Fruit fly (Drosophila melanogaster) whole organism, embryonic: ENCODE results near the gene Baldspot.

Experiments used
- Ada2b ChIP-seq: fragments of 200-800 bp; sonication (Bioruptor generic); IDR thresholded peaks from 2 replicates; pipeline ENCODE4 v1.3.6; 2022; ENCODE audit warnings: missing biosample characterization, missing genetic modification characterization
- Atf3 ChIP-seq: fragments of 200-800 bp; sonication (Bioruptor generic); optimal IDR thresholded peaks from 3 replicates; lab custom pipeline; 2016; ENCODE audit warnings: missing biosample characterization, missing genetic modification characterization
- Atf6 ChIP-seq: fragments of 200-800 bp; sonication (Bioruptor generic); IDR thresholded peaks from 2 replicates; pipeline ENCODE4 v1.3.6; 2022; ENCODE audit warnings: missing biosample characterization, missing genetic modification characterization
- CG10274 ChIP-seq: fragments of 200-800 bp; sonication (Bioruptor generic); optimal IDR thresholded peaks from 3 replicates; lab custom pipeline; 2017; ENCODE audit warnings: missing biosample characterization, mild to moderate bottlenecking, missing genetic modification characterization
- CG10654 ChIP-seq: fragments of 200-800 bp; sonication (Bioruptor generic); optimal IDR thresholded peaks from 2 replicates; lab custom pipeline; 2016; ENCODE audit warnings: missing biosample characterization, missing genetic modification characterization
- CG12299 ChIP-seq: fragments of 200-800 bp; sonication (Bioruptor generic); optimal IDR thresholded peaks from 2 replicates; lab custom pipeline; 2018; ENCODE audit warnings: missing biosample characterization, mild to moderate bottlenecking, missing genetic modification characterization
- CG12769 ChIP-seq: fragments of 200-800 bp; sonication (Bioruptor generic); optimal IDR thresholded peaks from 2 replicates; lab custom pipeline; 2019; ENCODE audit warnings: missing biosample characterization, mild to moderate bottlenecking, missing genetic modification characterization, moderate library complexity
- CG13624 ChIP-seq: fragments of 200-800 bp; sonication (Bioruptor generic); optimal IDR thresholded peaks from 2 replicates; lab custom pipeline; 2016; ENCODE audit warnings: missing biosample characterization, missing genetic modification characterization
- CG17186 ChIP-seq: fragments of 200-800 bp; sonication (Bioruptor generic); optimal IDR thresholded peaks from 3 replicates; lab custom pipeline; 2017; ENCODE audit warnings: missing biosample characterization, missing genetic modification reagents, missing genetic modification characterization
- CG17385 ChIP-seq: fragments of 200-800 bp; sonication (Bioruptor generic); optimal IDR thresholded peaks from 3 replicates; lab custom pipeline; 2018; ENCODE audit warnings: missing biosample characterization, mild to moderate bottlenecking, missing genetic modification characterization
- CG17802 ChIP-seq: fragments of 200-800 bp; sonication (Bioruptor generic); optimal IDR thresholded peaks from 2 replicates; lab custom pipeline; 2018; ENCODE audit warnings: missing biosample characterization, mild to moderate bottlenecking, missing genetic modification characterization, moderate library complexity
- CG18619 ChIP-seq: fragments of 200-800 bp; sonication (Bioruptor generic); optimal IDR thresholded peaks from 3 replicates; lab custom pipeline; 2017; ENCODE audit warnings: missing biosample characterization, mild to moderate bottlenecking, missing genetic modification characterization
- CG2116 ChIP-seq: fragments of 200-800 bp; sonication (Bioruptor generic); optimal IDR thresholded peaks from 3 replicates; lab custom pipeline; 2018; ENCODE audit warnings: missing biosample characterization, mild to moderate bottlenecking, missing genetic modification characterization
- CG31441 ChIP-seq: fragments of 200-800 bp; sonication (Bioruptor generic); IDR thresholded peaks from 2 replicates; pipeline ENCODE4 v1.3.6; 2022; ENCODE audit warnings: missing biosample characterization, missing genetic modification characterization
- CG32767 ChIP-seq: fragments of 200-800 bp; sonication (Bioruptor generic); IDR thresholded peaks from 2 replicates; pipeline ENCODE4 v1.3.6; 2022; ENCODE audit warnings: missing biosample characterization, missing genetic modification characterization
- CG42726 ChIP-seq: fragments of 200-800 bp; sonication (Bioruptor generic); IDR thresholded peaks from 2 replicates; pipeline ENCODE4 v1.3.6; 2022; ENCODE audit warnings: missing biosample characterization, missing genetic modification characterization; ENCODE audit not compliant: partially characterized antibody
- CG43689 ChIP-seq: fragments of 200-800 bp; sonication (Bioruptor generic); IDR thresholded peaks from 2 replicates; pipeline ENCODE4 v1.3.6; 2022; ENCODE audit warnings: missing biosample characterization, missing genetic modification characterization
- CG5953 ChIP-seq: fragments of 200-800 bp; sonication (Bioruptor generic); IDR thresholded peaks from 2 replicates; pipeline ENCODE4 v1.3.6; 2022; ENCODE audit warnings: missing biosample characterization, missing genetic modification characterization
- CG6654 ChIP-seq: fragments of 200-800 bp; sonication (Bioruptor generic); optimal IDR thresholded peaks from 2 replicates; lab custom pipeline; 2017; ENCODE audit warnings: missing biosample characterization, mild to moderate bottlenecking, missing genetic modification characterization
- CG8388 ChIP-seq: fragments of 200-800 bp; sonication (Bioruptor generic); optimal IDR thresholded peaks from 2 replicates; lab custom pipeline; 2019; ENCODE audit warnings: missing biosample characterization, mild to moderate bottlenecking, missing genetic modification characterization, moderate library complexity
- CG8944 ChIP-seq: fragments of 200-800 bp; sonication (Bioruptor generic); optimal IDR thresholded peaks from 3 replicates; lab custom pipeline; 2016; ENCODE audit warnings: missing biosample characterization, missing genetic modification characterization
- CHES-1-like ChIP-seq: fragments of 200-800 bp; sonication (Bioruptor generic); optimal IDR thresholded peaks from 2 replicates; lab custom pipeline; 2016; ENCODE audit warnings: missing biosample characterization, missing genetic modification characterization
- HLHmδ ChIP-seq: fragments of 200-800 bp; sonication (Bioruptor generic); optimal IDR thresholded peaks from 2 replicates; lab custom pipeline; 2018; ENCODE audit warnings: missing biosample characterization, mild to moderate bottlenecking, missing genetic modification characterization, moderate library complexity
- Hmr ChIP-seq: fragments of 200-800 bp; sonication (Bioruptor generic); optimal IDR thresholded peaks from 3 replicates; lab custom pipeline; 2017; ENCODE audit warnings: mild to moderate bottlenecking, missing biosample characterization, missing genetic modification reagents, missing genetic modification characterization
- Mes4 ChIP-seq: fragments of 200-800 bp; sonication (Bioruptor generic); optimal IDR thresholded peaks from 2 replicates; lab custom pipeline; 2016; ENCODE audit warnings: missing biosample characterization, missing genetic modification characterization
- Nf-YA ChIP-seq: fragments of 200-800 bp; sonication (Bioruptor generic); IDR thresholded peaks from 2 replicates; pipeline ENCODE4 v1.3.6; 2022; ENCODE audit warnings: missing biosample characterization, missing genetic modification characterization
- PHDP ChIP-seq: fragments of 200-800 bp; sonication (Bioruptor generic); optimal IDR thresholded peaks from 3 replicates; lab custom pipeline; 2018; ENCODE audit warnings: missing biosample characterization, mild to moderate bottlenecking, missing genetic modification characterization, moderate library complexity
- Ptx1 ChIP-seq: fragments of 200-800 bp; sonication (Bioruptor generic); IDR thresholded peaks from 2 replicates; pipeline ENCODE4 v1.3.6; 2022; ENCODE audit warnings: missing biosample characterization, missing genetic modification characterization
- Vsx1 ChIP-seq: fragments of 200-800 bp; sonication (Bioruptor generic); optimal IDR thresholded peaks from 2 replicates; lab custom pipeline; 2017; ENCODE audit warnings: missing biosample characterization, mild to moderate bottlenecking, missing genetic modification characterization, missing genetic modification reagents
- abd-A ChIP-seq: fragments of 200-800 bp; sonication (Bioruptor generic); optimal IDR thresholded peaks from 3 replicates; lab custom pipeline; 2019; ENCODE audit warnings: missing biosample characterization, mild to moderate bottlenecking, missing genetic modification characterization, moderate library complexity
- ase ChIP-seq: fragments of 200-800 bp; sonication (Bioruptor generic); IDR thresholded peaks from 3 replicates; pipeline ENCODE4 v1.3.6; 2022; ENCODE audit warnings: missing biosample characterization, missing genetic modification characterization
- bigmax ChIP-seq: fragments of 200-800 bp; sonication (Bioruptor generic); optimal IDR thresholded peaks from 2 replicates; lab custom pipeline; 2018; ENCODE audit warnings: missing biosample characterization, mild to moderate bottlenecking, missing genetic modification characterization
- chif ChIP-seq, 2 experiments: fragments of 200-800 bp; sonication (Bioruptor generic); optimal IDR thresholded peaks; 3 replicates each; lab custom pipeline; 2016; ENCODE audit warnings: missing biosample characterization in 2 of 2, missing genetic modification characterization in 2 of 2
- dpn ChIP-seq, 2 experiments: fragments of 200-800 bp; sonication (Bioruptor generic); optimal IDR thresholded peaks; 3 replicates each; lab custom pipeline; 2016; ENCODE audit warnings: missing biosample characterization in 2 of 2, missing genetic modification characterization in 2 of 2
- en ChIP-seq: fragments of 200-800 bp; sonication (Bioruptor generic); optimal IDR thresholded peaks from 2 replicates; lab custom pipeline; 2016; ENCODE audit warnings: missing biosample characterization, missing genetic modification characterization
- fd96Cb ChIP-seq: fragments of 200-800 bp; sonication (Bioruptor generic); optimal IDR thresholded peaks from 2 replicates; lab custom pipeline; 2018; ENCODE audit warnings: missing biosample characterization, mild to moderate bottlenecking, missing genetic modification characterization, moderate library complexity
- gcm2 ChIP-seq: fragments of 200-800 bp; sonication (Bioruptor generic); optimal IDR thresholded peaks from 2 replicates; lab custom pipeline; 2016; ENCODE audit warnings: missing biosample characterization, missing genetic modification characterization
- grn ChIP-seq: fragments of 200-800 bp; sonication (Bioruptor generic); optimal IDR thresholded peaks from 3 replicates; lab custom pipeline; 2017; ENCODE audit warnings: missing biosample characterization, missing genetic modification characterization
- gsb ChIP-seq: fragments of 200-800 bp; sonication (Bioruptor generic); IDR thresholded peaks from 2 replicates; pipeline ENCODE4 v1.3.6; 2022; ENCODE audit warnings: missing biosample characterization, missing genetic modification characterization
- inv ChIP-seq: fragments of 200-800 bp; sonication (Bioruptor generic); IDR thresholded peaks from 2 replicates; pipeline ENCODE4 v1.3.6; 2022; ENCODE audit warnings: missing biosample characterization, missing genetic modification characterization; ENCODE audit not compliant: partially characterized antibody
- knrl ChIP-seq: fragments of 200-800 bp; sonication (Bioruptor generic); IDR thresholded peaks from 3 replicates; pipeline ENCODE4 v1.3.6; 2022; ENCODE audit warnings: missing biosample characterization, missing genetic modification characterization; ENCODE audit not compliant: partially characterized antibody
- lab ChIP-seq: fragments of 200-800 bp; sonication (Bioruptor generic); optimal IDR thresholded peaks from 3 replicates; lab custom pipeline; 2017; ENCODE audit warnings: missing biosample characterization, missing genetic modification characterization, mild to moderate bottlenecking, moderate library complexity, missing genetic modification reagents
- lbe ChIP-seq: fragments of 200-800 bp; sonication (Bioruptor generic); optimal IDR thresholded peaks from 2 replicates; lab custom pipeline; 2016; ENCODE audit warnings: missing biosample characterization, mild to moderate bottlenecking, missing genetic modification characterization
- mirr ChIP-seq: fragments of 200-800 bp; sonication (Bioruptor generic); optimal IDR thresholded peaks from 3 replicates; lab custom pipeline; 2018; ENCODE audit warnings: missing biosample characterization, mild to moderate bottlenecking, missing genetic modification characterization
- p53 ChIP-seq: fragments of 200-800 bp; sonication (Bioruptor generic); optimal IDR thresholded peaks from 2 replicates; lab custom pipeline; 2016; ENCODE audit warnings: missing biosample characterization, missing genetic modification characterization
- pros ChIP-seq: fragments of 200-800 bp; sonication (Bioruptor generic); optimal IDR thresholded peaks from 3 replicates; lab custom pipeline; 2019; ENCODE audit warnings: missing biosample characterization, mild to moderate bottlenecking, missing genetic modification characterization, moderate library complexity
- sim ChIP-seq: fragments of 200-800 bp; sonication (Bioruptor generic); IDR thresholded peaks from 2 replicates; pipeline ENCODE4 v1.3.6; 2022; ENCODE audit warnings: missing biosample characterization, missing genetic modification characterization
- slbo ChIP-seq: fragments of 200-800 bp; sonication (Bioruptor generic); IDR thresholded peaks from 2 replicates; pipeline ENCODE4 v1.3.6; 2022; ENCODE audit warnings: missing biosample characterization, missing genetic modification characterization
- sqz ChIP-seq: fragments of 200-800 bp; sonication (Bioruptor generic); optimal IDR thresholded peaks from 3 replicates; lab custom pipeline; 2018; ENCODE audit warnings: missing biosample characterization, mild to moderate bottlenecking, missing genetic modification characterization
- tap ChIP-seq: fragments of 200-800 bp; optimal IDR thresholded peaks from 3 replicates; lab custom pipeline; 2019; ENCODE audit warnings: missing biosample characterization, mild to moderate bottlenecking, missing genetic modification characterization, moderate library complexity
- tup ChIP-seq: fragments of 200-800 bp; sonication (Bioruptor generic); optimal IDR thresholded peaks from 2 replicates; lab custom pipeline; 2016; ENCODE audit warnings: missing biosample characterization, mild to moderate bottlenecking, missing genetic modification characterization, moderate library complexity

Gene Baldspot

DNA sequence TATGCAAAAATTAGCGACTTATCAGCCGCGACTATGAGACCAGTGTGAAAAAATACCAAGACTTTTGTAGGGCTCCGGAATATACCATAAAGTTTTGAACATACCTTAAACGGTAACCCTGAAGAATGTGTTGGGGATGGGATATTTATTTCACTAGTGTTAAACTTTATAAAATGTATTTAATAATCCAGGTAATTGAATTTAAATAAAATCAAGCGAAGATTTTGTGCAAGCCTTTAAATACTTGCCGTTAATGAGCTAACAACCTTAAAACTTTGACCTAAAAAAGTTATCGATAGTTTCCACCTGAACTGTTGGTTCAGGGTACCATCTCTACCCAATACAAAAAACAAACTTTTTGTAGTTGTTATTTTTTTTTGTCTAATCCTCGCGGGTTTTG is 49.3 kb downstream of the Baldspot start, which contains the start of gene CG4101 (continued):
- peak; percentile 79 for TF ChIP-seq CG12299 (tag; lab: Kevin White, UChicago)
- peak; percentile 82 for TF ChIP-seq ase (GFP tag; lab: Robert Waterston, UW)
- TF ChIP-seq en (GFP tag; lab: Kevin White, UChicago) = peak; percentile 47
- TF ChIP-seq gcm2 (GFP tag; lab: Kevin White, UChicago) = peak; percentile 50
- peak; percentile 79 for TF ChIP-seq CG2116
- TF ChIP-seq bigmax (GFP tag; lab: Kevin White, UChicago) = no peak
- peak; percentile 50 for TF ChIP-seq CG17802
- TF ChIP-seq Hmr = peak; percentile 84
- peak; percentile 82 for TF ChIP-seq PHDP (tag; lab: Kevin White, UChicago)
- no peak for TF ChIP-seq CG10274 (GFP tag; lab: Kevin White, UChicago)
- TF ChIP-seq lab = peak; percentile 79
- peak; percentile 80 for TF ChIP-seq knrl (GFP tag; lab: Robert Waterston, UW)
- TF ChIP-seq CG8388 (GFP tag; lab: Kevin White, UChicago) = peak; percentile 52
- peak; percentile 0 for TF ChIP-seq p53 (GFP tag; lab: Kevin White, UChicago)
- TF ChIP-seq CG32767 (GFP tag; lab: Robert Waterston, UW) = peak; percentile 77
- peak; percentile 61 for TF ChIP-seq tap (tag; lab: Kevin White, UChicago)
- TF ChIP-seq slbo = peak; percentile 89
- peak; percentile 45 for TF ChIP-seq Atf3 (GFP tag; lab: Kevin White, UChicago)
- TF ChIP-seq fd96Cb = peak; percentile 59
- TF ChIP-seq pros (GFP tag; lab: Kevin White, UChicago) = no peak
- TF ChIP-seq Nf-YA = no peak
- TF ChIP-seq CG17385 (GFP tag; lab: Kevin White, UChicago) = peak; percentile 62
- TF ChIP-seq gsb = no peak
- peak; percentile 45; the same call in 1 of the 2 replicates for TF ChIP-seq CG42726 (GFP tag; lab: Robert Waterston, UW)
- TF ChIP-seq mirr (GFP tag; lab: Kevin White, UChicago) = peak; percentile 34
- peak; percentile 80 for TF ChIP-seq Atf6
- peak; percentile 11 for TF ChIP-seq Vsx1 (GFP tag; lab: Kevin White, UChicago)
- peak; percentile 82 to 84 for TF ChIP-seq dpn (GFP tag; optimal IDR thresholded peaks at IDR 0.05; lab: Kevin White, UChicago)
- peak; percentile 70 for TF ChIP-seq Ada2b (GFP tag; lab: Robert Waterston, UW)
- TF ChIP-seq abd-A = no peak
- TF ChIP-seq CG5953 = no peak
- TF ChIP-seq CG10654 (GFP tag; lab: Kevin White, UChicago) = peak; percentile 77
- peak; percentile 83 for TF ChIP-seq Ptx1
- TF ChIP-seq sim (GFP tag; lab: Robert Waterston, UW) = no peak
- TF ChIP-seq CG6654 = no peak
- peak; percentile 78 for TF ChIP-seq lbe (GFP tag; lab: Kevin White, UChicago)
- no peak for TF ChIP-seq CG17186 (GFP tag; lab: Kevin White, UChicago)
- TF ChIP-seq sqz (GFP tag; lab: Kevin White, UChicago) = peak; percentile 85
- peak; percentile 74 for TF ChIP-seq CG13624
- peak; percentile 72 for TF ChIP-seq inv
- TF ChIP-seq chif (GFP tag; optimal IDR thresholded peaks at IDR 0.05; lab: Kevin White, UChicago) = peak; percentile 54 to 79
- no peak for TF ChIP-seq grn (GFP tag; lab: Kevin White, UChicago)
- peak; percentile 64 for TF ChIP-seq CG8944 (GFP tag; lab: Kevin White, UChicago)
- TF ChIP-seq HLHmδ (GFP tag; lab: Kevin White, UChicago) = no peak
- peak; percentile 83 for TF ChIP-seq CHES-1-like
- peak; percentile 65 for TF ChIP-seq CG31441 (GFP tag; lab: Robert Waterston, UW)
- TF ChIP-seq CG43689 (GFP tag; lab: Robert Waterston, UW) = no peak
- peak; percentile 65 for TF ChIP-seq tup (GFP tag; lab: Kevin White, UChicago)
- peak; percentile 50 for TF ChIP-seq CG18619 (GFP tag; lab: Kevin White, UChicago)
- TF ChIP-seq CG12769 (tag; lab: Kevin White, UChicago) = peak; percentile 75
- peak; percentile 54 for TF ChIP-seq Mes4
